Worm (Caenorhabditis elegans) whole organism, L3 larva: ENCODE results near the gene rei-2.

Experiments used
- ZK546.5 ChIP-seq: sonication (generic microtip); optimal IDR thresholded peaks from 2 replicates; lab custom pipeline; 2017; ENCODE audit warnings: missing biosample characterization, missing genetic modification characterization
- aly-2 ChIP-seq: fragments of 150-350 bp; optimal IDR thresholded peaks from 2 replicates; lab custom pipeline; 2014; ENCODE audit warnings: missing biosample characterization, missing genetic modification characterization
- ama-1 ChIP-seq: fragments of 150-350 bp; optimal IDR thresholded peaks from 2 replicates; lab custom pipeline; 2018
- ceh-16 ChIP-seq: sonication (generic microtip); optimal IDR thresholded peaks from 2 replicates; lab custom pipeline; 2017; ENCODE audit warnings: missing biosample characterization, missing genetic modification characterization
- ceh-28 ChIP-seq: fragments of 150-350 bp; optimal IDR thresholded peaks from 2 replicates; lab custom pipeline; 2014; ENCODE audit warnings: missing biosample characterization, missing genetic modification reagents, missing genetic modification characterization
- ceh-82 ChIP-seq: fragments of 150-350 bp; optimal IDR thresholded peaks from 2 replicates; lab custom pipeline; 2014; ENCODE audit warnings: missing biosample characterization, missing genetic modification characterization
- ceh-9 ChIP-seq: sonication (generic microtip); optimal IDR thresholded peaks from 2 replicates; lab custom pipeline; 2018; ENCODE audit warnings: missing biosample characterization, missing genetic modification characterization
- daf-12 ChIP-seq: fragments of 150-350 bp; optimal IDR thresholded peaks from 2 replicates; lab custom pipeline; 2014; ENCODE audit warnings: missing biosample characterization, missing genetic modification reagents, missing genetic modification characterization
- egl-27 ChIP-seq: sonication (generic microtip); optimal IDR thresholded peaks from 4 replicates; lab custom pipeline; 2017; ENCODE audit warnings: missing biosample characterization, missing genetic modification reagents, missing genetic modification characterization
- egl-5 ChIP-seq: fragments of 150-350 bp; optimal IDR thresholded peaks from 2 replicates; lab custom pipeline; 2017; ENCODE audit warnings: missing biosample characterization, missing genetic modification reagents, missing genetic modification characterization, inconsistent platforms
- elt-1 ChIP-seq: fragments of 150-350 bp; optimal IDR thresholded peaks from 2 replicates; lab custom pipeline; 2014; ENCODE audit warnings: missing biosample characterization, missing genetic modification characterization
- elt-2 ChIP-seq: sonication (generic microtip); optimal IDR thresholded peaks from 2 replicates; lab custom pipeline; 2016; ENCODE audit warnings: missing genetic modification reagents, mild to moderate bottlenecking, missing genetic modification characterization, missing compliant biosample characterization
- elt-3 ChIP-seq, 3 experiments: fragments of 150-350 bp in 1 of 3; sonication (generic microtip) in 2 of 3; optimal IDR thresholded peaks; 2 replicates in 2 of 3; 4 replicates in 1 of 3; lab custom pipeline; 2014 to 2017; ENCODE audit warnings: missing biosample characterization in 3 of 3, missing genetic modification characterization in 3 of 3
- eor-1 ChIP-seq, 2 experiments: fragments of 150-350 bp; optimal IDR thresholded peaks; 2 replicates each; lab custom pipeline; 2014 to 2018; ENCODE audit warnings: missing biosample characterization in 2 of 2, missing genetic modification characterization in 2 of 2
- fkh-10 ChIP-seq: sonication (generic microtip); optimal IDR thresholded peaks from 2 replicates; lab custom pipeline; 2017; ENCODE audit warnings: missing biosample characterization, missing genetic modification reagents, missing genetic modification characterization
- fkh-2 ChIP-seq: fragments of 150-350 bp; optimal IDR thresholded peaks from 2 replicates; lab custom pipeline; 2014; ENCODE audit warnings: missing biosample characterization, missing genetic modification reagents, missing genetic modification characterization
- fos-1 ChIP-seq: fragments of 150-350 bp; optimal IDR thresholded peaks from 2 replicates; lab custom pipeline; 2014; ENCODE audit warnings: missing biosample characterization, missing genetic modification characterization
- hmg-11 ChIP-seq: sonication (generic microtip); optimal IDR thresholded peaks from 2 replicates; lab custom pipeline; 2016; ENCODE audit warnings: missing genetic modification characterization, missing compliant biosample characterization
- jun-1 ChIP-seq: fragments of 150-350 bp; optimal IDR thresholded peaks from 2 replicates; lab custom pipeline; 2014; ENCODE audit warnings: missing biosample characterization, missing genetic modification reagents, missing genetic modification characterization
- lin-15B ChIP-seq: fragments of 150-350 bp; optimal IDR thresholded peaks from 2 replicates; lab custom pipeline; 2014; ENCODE audit warnings: missing biosample characterization, missing genetic modification characterization
- lin-39 ChIP-seq: fragments of 150-350 bp; optimal IDR thresholded peaks from 2 replicates; lab custom pipeline; 2018; ENCODE audit warnings: missing biosample characterization, missing genetic modification reagents, missing genetic modification characterization
- lsy-12 ChIP-seq: sonication (generic microtip); optimal IDR thresholded peaks from 2 replicates; lab custom pipeline; 2016; ENCODE audit warnings: mild to moderate bottlenecking, missing genetic modification characterization, missing compliant biosample characterization
- mdl-1 ChIP-seq: fragments of 150-350 bp; optimal IDR thresholded peaks from 2 replicates; lab custom pipeline; 2014; ENCODE audit warnings: missing biosample characterization, missing genetic modification characterization
- mml-1 ChIP-seq: fragments of 150-350 bp; sonication (generic microtip); optimal IDR thresholded peaks from 3 replicates; lab custom pipeline; 2014; ENCODE audit warnings: missing biosample characterization, missing genetic modification characterization
- nfya-1 ChIP-seq: sonication (generic microtip); optimal IDR thresholded peaks from 2 replicates; lab custom pipeline; 2017; ENCODE audit warnings: missing genetic modification characterization, mild to moderate bottlenecking, missing compliant biosample characterization, antibody characterized with exemption, moderate library complexity; ENCODE audit not compliant: insufficient read depth
- nhr-11 ChIP-seq: fragments of 150-350 bp; optimal IDR thresholded peaks from 2 replicates; lab custom pipeline; 2014; ENCODE audit warnings: missing biosample characterization, missing genetic modification characterization
- nhr-23 ChIP-seq: fragments of 150-350 bp; optimal IDR thresholded peaks from 2 replicates; lab custom pipeline; 2014; ENCODE audit warnings: missing biosample characterization, missing genetic modification reagents, missing genetic modification characterization
- nhr-237 ChIP-seq: fragments of 150-350 bp; optimal IDR thresholded peaks from 2 replicates; lab custom pipeline; 2014; ENCODE audit warnings: missing biosample characterization, missing genetic modification characterization
- nhr-25 ChIP-seq: sonication (generic microtip); optimal IDR thresholded peaks from 2 replicates; lab custom pipeline; 2017; ENCODE audit warnings: missing biosample characterization, missing genetic modification characterization
- nhr-28 ChIP-seq: fragments of 150-350 bp; optimal IDR thresholded peaks from 2 replicates; lab custom pipeline; 2014; ENCODE audit warnings: missing biosample characterization, missing genetic modification characterization
- nhr-43 ChIP-seq: sonication (generic microtip); optimal IDR thresholded peaks from 2 replicates; lab custom pipeline; 2016; ENCODE audit warnings: mild to moderate bottlenecking, missing genetic modification characterization, missing compliant biosample characterization; ENCODE audit not compliant: poor library complexity, severe bottlenecking
- nhr-67 ChIP-seq: fragments of 150-350 bp; optimal IDR thresholded peaks from 2 replicates; lab custom pipeline; 2014; ENCODE audit warnings: missing biosample characterization, missing genetic modification characterization
- pha-4 ChIP-seq: fragments of 150-350 bp; optimal IDR thresholded peaks from 2 replicates; lab custom pipeline; 2014; ENCODE audit warnings: missing biosample characterization, missing genetic modification reagents, missing genetic modification characterization
- pqm-1 ChIP-seq: fragments of 150-350 bp; optimal IDR thresholded peaks from 2 replicates; lab custom pipeline; 2017; ENCODE audit warnings: missing biosample characterization, missing genetic modification characterization, inconsistent platforms
- sea-2 ChIP-seq: fragments of 150-350 bp; sonication (generic microtip); optimal IDR thresholded peaks from 4 replicates; lab custom pipeline; 2014; ENCODE audit warnings: missing biosample characterization, missing genetic modification reagents, missing genetic modification characterization
- skn-1 ChIP-seq: fragments of 150-350 bp; optimal IDR thresholded peaks from 2 replicates; lab custom pipeline; 2014; ENCODE audit warnings: missing biosample characterization, missing genetic modification characterization
- snpc-4 ChIP-seq: fragments of 150-350 bp; optimal IDR thresholded peaks from 2 replicates; lab custom pipeline; 2014; ENCODE audit warnings: missing biosample characterization, missing genetic modification characterization
- tbx-2 ChIP-seq: sonication (generic microtip); optimal IDR thresholded peaks from 2 replicates; lab custom pipeline; 2016; ENCODE audit warnings: mild to moderate bottlenecking, missing genetic modification characterization, missing compliant biosample characterization
- unc-39 ChIP-seq: sonication (generic microtip); optimal IDR thresholded peaks from 4 replicates; lab custom pipeline; 2017; ENCODE audit warnings: missing biosample characterization, missing genetic modification characterization
- unc-62 ChIP-seq: fragments of 150-350 bp; sonication (generic microtip); optimal IDR thresholded peaks from 4 replicates; lab custom pipeline; 2014; ENCODE audit warnings: missing biosample characterization, missing genetic modification reagents, missing genetic modification characterization
- zag-1 ChIP-seq: fragments of 150-350 bp; optimal IDR thresholded peaks from 2 replicates; lab custom pipeline; 2014; ENCODE audit warnings: missing biosample characterization, missing genetic modification characterization
- ztf-11 ChIP-seq: fragments of 150-350 bp; optimal IDR thresholded peaks from 2 replicates; lab custom pipeline; 2014; ENCODE audit warnings: missing biosample characterization, missing genetic modification characterization
- ztf-4 ChIP-seq: fragments of 150-350 bp; optimal IDR thresholded peaks from 2 replicates; lab custom pipeline; 2014; ENCODE audit warnings: missing biosample characterization, missing genetic modification characterization

The rei-2 gene

DNA sequence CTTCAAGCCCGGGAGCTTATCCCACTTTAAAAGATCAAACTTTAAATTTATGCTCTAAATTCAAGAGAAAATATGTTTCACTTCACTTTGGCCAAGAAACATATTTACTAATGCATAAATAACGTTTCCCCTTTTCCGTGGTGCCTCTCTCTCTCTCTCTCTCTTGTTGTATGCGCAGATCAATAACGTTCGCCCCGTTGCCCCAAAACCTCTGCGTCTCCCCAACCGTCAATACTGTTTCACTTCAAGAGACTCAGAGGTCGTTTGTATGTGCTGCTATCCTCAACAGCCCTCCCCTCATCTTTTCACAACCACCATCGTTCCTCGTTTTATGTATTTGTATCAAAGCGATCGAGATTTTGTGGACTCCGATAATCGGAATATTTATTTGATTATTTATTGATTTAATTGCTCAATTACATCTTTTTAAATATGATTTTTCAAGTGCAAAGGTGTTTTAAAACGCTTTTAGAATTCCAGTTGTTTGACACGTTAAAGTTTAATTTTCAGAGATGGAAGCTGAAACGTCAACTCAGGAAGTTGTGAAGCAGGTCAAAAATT, 15.8 kb upstream of the rei-2 start, which contains the start of gene ife-4:
Gene ife-4 (plus strand): TSS at position 511 of the 561 bp plus-strand sequence.
- TF ChIP-seq hmg-11 (tag; lab: Kevin White, UChicago) (peak; percentile 78), lin-39 (tag; lab: Kevin White, UChicago) (peak; percentile 78), pha-4 (tag; lab: Kevin White, UChicago) (peak; percentile 58), lin-15B (peak; percentile 6), nfya-1 (tag; lab: Kevin White, UChicago) (peak; percentile 56), ceh-28 (tag; lab: Kevin White, UChicago) (peak; percentile 67), elt-1 (tag; lab: Kevin White, UChicago) (no peak), elt-2 (no peak), egl-5 (tag; lab: Kevin White, UChicago) (peak; percentile 94)

DNA sequence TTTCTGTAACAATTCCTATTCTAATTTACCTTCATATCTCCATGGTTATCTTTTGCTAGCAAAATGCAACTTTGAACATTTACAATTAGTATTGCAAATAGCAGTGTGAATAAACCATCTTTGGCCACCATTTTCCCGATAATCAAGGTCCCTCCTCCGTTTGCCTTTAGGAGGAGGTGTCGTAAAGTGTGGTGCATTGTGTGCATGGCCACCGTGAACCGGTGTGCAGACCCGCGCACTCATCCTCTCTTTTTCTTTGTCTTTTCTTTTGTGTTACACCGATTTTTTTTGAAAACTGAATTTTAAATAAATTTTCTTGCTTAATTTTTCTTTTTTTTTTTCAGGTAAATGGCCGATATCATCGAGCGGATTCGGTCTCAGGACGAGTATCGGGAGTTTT, 8.9 kb upstream of the rei-2 start, which contains the start of the genes pigx-1 and rme-6:
Gene pigx-1 (minus strand): TSS at position 206 of the 400 bp plus-strand sequence.
Gene rme-6 (plus strand): TSS at position 345 of the 400 bp plus-strand sequence.
- TF ChIP-seq hmg-11 (tag; lab: Kevin White, UChicago) (peak; percentile 88), pha-4 (tag; lab: Kevin White, UChicago) (peak; percentile 31), aly-2 (tag; lab: Kevin White, UChicago) (no peak), nfya-1 (tag; lab: Kevin White, UChicago) (peak; percentile 29)

DNA sequence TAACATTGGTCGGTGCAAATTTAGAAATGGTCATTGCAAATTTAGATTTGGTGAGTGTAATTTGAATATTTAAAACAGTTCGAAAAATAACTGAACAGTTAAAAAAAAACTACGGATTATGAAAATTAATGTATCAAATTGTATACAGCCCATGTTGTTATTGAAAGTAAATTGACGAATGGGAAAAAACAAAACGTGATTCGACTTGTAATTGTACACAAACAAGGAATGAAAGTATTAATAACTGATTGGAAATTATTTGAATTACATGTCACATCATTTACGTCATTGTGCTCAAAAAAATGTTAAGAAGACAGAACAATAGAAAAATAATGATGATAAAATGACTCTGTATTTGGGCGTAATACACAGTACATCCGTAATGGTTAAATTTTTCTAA, 6.4 kb upstream of the rei-2 start:
- no peak for TF ChIP-seq jun-1 (tag; lab: Kevin White, UChicago)
- no peak for TF ChIP-seq zag-1
- TF ChIP-seq pqm-1 (tag; lab: Kevin White, UChicago): peak; percentile 12
- no peak for TF ChIP-seq fos-1 (tag; lab: Kevin White, UChicago)
- no peak for TF ChIP-seq lin-15B
- no peak for TF ChIP-seq elt-1 (tag; lab: Kevin White, UChicago)
- peak; percentile 56 for TF ChIP-seq pha-4 (tag; lab: Kevin White, UChicago)
- TF ChIP-seq aly-2 (tag; lab: Kevin White, UChicago): no peak
- TF ChIP-seq nhr-28 (tag; lab: Kevin White, UChicago): no peak
- no peak for TF ChIP-seq ztf-11 (tag; lab: Kevin White, UChicago)
- no peak for TF ChIP-seq lsy-12 (tag; lab: Kevin White, UChicago)
- no peak for TF ChIP-seq nfya-1 (tag; lab: Kevin White, UChicago)
- peak; percentile 18 for TF ChIP-seq elt-2
- TF ChIP-seq nhr-11 (tag; lab: Kevin White, UChicago): no peak
- TF ChIP-seq ZK546.5: no peak
- no peak for TF ChIP-seq sea-2
- no peak for TF ChIP-seq ztf-4 (tag; lab: Kevin White, UChicago)

DNA sequence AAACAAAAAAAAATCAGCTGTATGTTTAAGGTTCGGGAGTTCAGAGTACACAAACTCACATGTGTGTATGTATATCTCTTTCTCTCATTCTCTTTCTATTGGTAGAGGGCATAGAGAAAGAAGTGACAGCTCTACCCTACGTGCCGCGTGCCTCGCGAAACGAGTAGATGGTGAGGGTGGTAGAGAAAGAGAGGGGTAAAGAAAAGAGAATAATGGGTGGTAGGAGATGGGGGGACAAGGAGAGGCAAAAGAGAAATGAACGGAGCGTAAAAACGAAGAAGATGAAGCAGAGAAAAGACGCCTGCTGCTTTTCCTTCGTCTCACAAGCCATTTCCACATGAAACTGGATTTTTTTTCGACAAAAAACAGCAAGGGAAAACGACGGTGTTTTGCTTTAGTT, 5.2 kb upstream of the rei-2 start:
- TF ChIP-seq elt-3 (tag; optimal IDR thresholded peaks at IDR 0.05; lab: Kevin White, UChicago) (peak in 1 of 3 experiments; percentile 30), ama-1 (lab: Kevin White, UChicago) (peak; percentile 72), unc-62 (GFP tag; lab: Kevin White, UChicago) (peak; percentile 99), ceh-9 (tag; lab: Kevin White, UChicago) (no peak), nhr-237 (no peak), fkh-2 (peak; percentile 90), nhr-23 (peak; percentile 83), lin-39 (tag; lab: Kevin White, UChicago) (peak; percentile 89), unc-39 (tag; lab: Kevin White, UChicago) (no peak), pha-4 (tag; lab: Kevin White, UChicago) (peak; percentile 99), fkh-10 (GFP tag; lab: Kevin White, UChicago) (peak; percentile 79), pqm-1 (tag; lab: Kevin White, UChicago) (peak; percentile 90), daf-12 (no peak), jun-1 (tag; lab: Kevin White, UChicago) (peak; percentile 92), tbx-2 (tag; lab: Kevin White, UChicago) (peak; percentile 72), ceh-16 (tag; lab: Kevin White, UChicago) (no peak), ceh-82 (tag; lab: Kevin White, UChicago) (peak; percentile 77), ztf-11 (tag; lab: Kevin White, UChicago) (no peak), egl-27 (peak; percentile 89), mdl-1 (tag; lab: Kevin White, UChicago) (peak; percentile 93), lin-15B (peak; percentile 65), lsy-12 (tag; lab: Kevin White, UChicago) (peak; percentile 34), sea-2 (no peak), nhr-28 (tag; lab: Kevin White, UChicago) (no peak), snpc-4 (peak; percentile 84), skn-1 (peak; percentile 32), hmg-11 (tag; lab: Kevin White, UChicago) (peak; percentile 99), nhr-11 (tag; lab: Kevin White, UChicago) (peak; percentile 80), zag-1 (peak; percentile 21), nhr-67 (tag; lab: Kevin White, UChicago) (no peak), nhr-25 (peak; percentile 93), mml-1 (tag; lab: Kevin White, UChicago) (no peak), egl-5 (tag; lab: Kevin White, UChicago) (peak; percentile 98), nhr-43 (peak; percentile 88), elt-2 (peak; percentile 80), ceh-28 (tag; lab: Kevin White, UChicago) (peak; percentile 83), eor-1 (tag; optimal IDR thresholded peaks at IDR 0.05; lab: Kevin White, UChicago) (no peak)
